Fruit fly (Drosophila melanogaster): ENCODE measurements around the gene Tsf2.

The Tsf2 gene

dm6 chr3L:12533392-12534070 lies at the start of gene Tsf2, which contains the start of gene CG34242:
Tsf2 (minus strand) TSS chr3L:12533724.
CG34242 (plus strand) TSS chr3L:12533996.
- no peak for TF ChIP-seq CG8478 (optimal IDR thresholded peaks at IDR 0.05)
- TF ChIP-seq pan (optimal IDR thresholded peaks at IDR 0.05), result no peak
- TF ChIP-seq usp (GFP tag; optimal IDR thresholded peaks at IDR 0.05), result no peak
- no peak for TF ChIP-seq Dll (optimal IDR thresholded peaks at IDR 0.05)
- no peak for TF ChIP-seq EcR (GFP tag; optimal IDR thresholded peaks at IDR 0.05)
- TF ChIP-seq psq (optimal IDR thresholded peaks at IDR 0.05), result no peak

DNA sequence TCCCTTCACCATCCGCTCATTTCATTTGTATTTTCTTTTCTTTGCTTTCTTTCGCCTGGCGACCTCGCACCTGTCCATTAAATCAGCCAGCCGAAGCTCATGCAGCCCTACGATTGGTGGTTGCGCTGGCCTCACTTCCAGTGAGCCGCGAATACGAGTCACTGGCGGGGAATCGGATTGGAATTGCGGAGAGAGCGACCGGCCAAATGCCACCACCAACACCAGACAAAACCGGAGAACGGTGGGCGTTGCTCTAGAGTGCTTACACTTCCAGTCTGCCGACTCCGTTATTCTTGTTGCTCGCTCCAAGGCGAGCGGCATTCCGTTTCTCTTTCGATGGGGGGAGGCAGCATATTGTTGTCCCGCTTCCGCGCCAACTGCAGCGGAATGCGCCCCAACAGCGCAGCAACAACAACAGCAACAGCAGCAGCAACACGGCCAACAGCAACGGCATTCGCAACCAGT lies 46.7 kb upstream of the Tsf2 start, which contains the start of gene ara:
Gene ara, plus strand, starts transcription at position 461 of the 465 bp plus-strand sequence.
- TF ChIP-seq Dll (optimal IDR thresholded peaks at IDR 0.05) (no peak), CG8478 (optimal IDR thresholded peaks at IDR 0.05) (peak; percentile 36)

- TF ChIP-seq EcR (GFP tag; optimal IDR thresholded peaks at IDR 0.05) (no peak), CG8478 (optimal IDR thresholded peaks at IDR 0.05) (no peak), usp (GFP tag; optimal IDR thresholded peaks at IDR 0.05) (no peak), Dll (optimal IDR thresholded peaks at IDR 0.05) (no peak), pan (optimal IDR thresholded peaks at IDR 0.05) (no peak), psq (optimal IDR thresholded peaks at IDR 0.05) (no peak)
Measured at dm6 chr3L:12574867-12575266, 41.3 kb upstream of the Tsf2 start.

DNA sequence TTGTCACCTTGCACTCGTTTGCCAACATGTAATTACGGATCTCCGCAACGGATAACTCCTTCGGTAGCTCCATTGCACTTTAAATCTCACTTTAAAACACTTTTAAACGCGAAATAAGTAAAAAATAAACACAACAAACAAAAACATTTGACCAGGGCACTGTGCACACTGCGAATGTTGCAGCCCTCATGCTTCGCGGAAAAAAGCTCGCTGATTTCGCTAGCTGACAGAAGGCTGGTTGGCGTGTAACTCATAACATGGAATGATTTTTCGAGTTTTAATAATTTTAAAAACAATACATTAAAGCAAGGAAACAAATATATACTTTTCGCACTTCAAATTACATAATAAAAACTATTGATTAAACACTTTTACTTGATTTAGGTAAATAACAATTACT lies 38.8 kb upstream of the Tsf2 start, which contains the start of gene sowah:
Gene sowah, minus strand, starts transcription at position 177 of the 400 bp plus-strand sequence.
- TF ChIP-seq usp (GFP tag; optimal IDR thresholded peaks at IDR 0.05), result no peak
- TF ChIP-seq EcR (GFP tag; optimal IDR thresholded peaks at IDR 0.05), result no peak
- TF ChIP-seq pan (optimal IDR thresholded peaks at IDR 0.05), result no peak
- TF ChIP-seq psq (optimal IDR thresholded peaks at IDR 0.05), result no peak
- no peak for TF ChIP-seq CG8478 (optimal IDR thresholded peaks at IDR 0.05)
- TF ChIP-seq Dll (optimal IDR thresholded peaks at IDR 0.05), result no peak

- TF ChIP-seq EcR (GFP tag; optimal IDR thresholded peaks at IDR 0.05) (no peak), pan (optimal IDR thresholded peaks at IDR 0.05) (no peak), psq (optimal IDR thresholded peaks at IDR 0.05) (no peak), usp (GFP tag; optimal IDR thresholded peaks at IDR 0.05) (no peak), CG8478 (optimal IDR thresholded peaks at IDR 0.05) (no peak), Dll (optimal IDR thresholded peaks at IDR 0.05) (no peak)
Measured at dm6 chr3L:12566065-12566730, 32.7 kb upstream of the Tsf2 start.

DNA sequence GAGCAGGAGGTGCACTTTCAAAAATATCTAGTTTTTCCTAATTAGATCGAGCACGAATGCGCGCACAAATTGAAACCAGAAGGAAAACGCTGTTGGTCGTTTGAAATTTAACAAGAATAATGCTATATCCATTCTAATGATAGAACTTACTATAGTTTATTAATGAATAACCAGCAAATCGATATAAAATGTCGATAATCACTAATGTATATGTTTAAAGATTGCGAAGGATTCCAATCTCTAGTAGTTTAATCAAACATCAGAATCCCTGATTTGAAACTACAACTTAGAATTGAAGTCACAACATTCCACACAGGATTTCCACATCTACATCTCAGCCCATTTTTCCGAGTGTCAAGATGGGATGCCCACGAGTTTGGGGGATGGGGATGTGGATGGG lies 31.9 kb upstream of the Tsf2 start:
- TF ChIP-seq CG8478 (optimal IDR thresholded peaks at IDR 0.05) (no peak), EcR (GFP tag; optimal IDR thresholded peaks at IDR 0.05) (no peak), Dll (optimal IDR thresholded peaks at IDR 0.05) (no peak), psq (optimal IDR thresholded peaks at IDR 0.05) (no peak), pan (optimal IDR thresholded peaks at IDR 0.05) (no peak), usp (GFP tag; optimal IDR thresholded peaks at IDR 0.05) (no peak)

- TF ChIP-seq pan (optimal IDR thresholded peaks at IDR 0.05) (no peak), EcR (GFP tag; optimal IDR thresholded peaks at IDR 0.05) (no peak), usp (GFP tag; optimal IDR thresholded peaks at IDR 0.05) (no peak), CG8478 (optimal IDR thresholded peaks at IDR 0.05) (no peak), Dll (optimal IDR thresholded peaks at IDR 0.05) (no peak), psq (optimal IDR thresholded peaks at IDR 0.05) (no peak)
Measured at dm6 chr3L:12564979-12565378, 31.5 kb upstream of the Tsf2 start.

- no peak for TF ChIP-seq Dll (optimal IDR thresholded peaks at IDR 0.05)
- TF ChIP-seq CG8478 (optimal IDR thresholded peaks at IDR 0.05), result no peak
Measured at dm6 chr3L:12564284-12564683, 30.8 kb upstream of the Tsf2 start.

- TF ChIP-seq pan (optimal IDR thresholded peaks at IDR 0.05) (no peak), CG8478 (optimal IDR thresholded peaks at IDR 0.05) (no peak), EcR (GFP tag; optimal IDR thresholded peaks at IDR 0.05) (no peak), Dll (optimal IDR thresholded peaks at IDR 0.05) (no peak), usp (GFP tag; optimal IDR thresholded peaks at IDR 0.05) (no peak), psq (optimal IDR thresholded peaks at IDR 0.05) (no peak)
Measured at dm6 chr3L:12559273-12559672, 25.7 kb upstream of the Tsf2 start.

DNA sequence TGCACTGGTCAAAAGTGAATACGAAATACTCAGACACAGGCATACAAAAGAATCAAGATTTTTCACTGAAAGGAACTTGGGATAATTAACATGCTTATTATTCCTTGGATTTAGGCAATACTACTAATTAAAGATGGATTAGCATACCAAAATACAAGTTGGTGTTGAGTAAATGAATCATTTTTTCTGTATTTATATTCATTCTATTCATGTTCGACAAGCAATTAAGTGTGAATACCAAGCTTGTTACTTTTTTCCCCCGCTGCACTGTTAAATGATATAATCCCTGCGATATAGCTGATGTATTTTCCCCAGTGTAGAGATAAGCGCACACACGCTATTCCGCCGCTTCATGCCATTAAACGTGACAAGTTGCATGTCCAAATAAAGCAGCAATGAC lies 24.2 kb upstream of the Tsf2 start:
- TF ChIP-seq psq (optimal IDR thresholded peaks at IDR 0.05) (no peak), Dll (optimal IDR thresholded peaks at IDR 0.05) (no peak), usp (GFP tag; optimal IDR thresholded peaks at IDR 0.05) (no peak), pan (optimal IDR thresholded peaks at IDR 0.05) (no peak), CG8478 (optimal IDR thresholded peaks at IDR 0.05) (no peak), EcR (GFP tag; optimal IDR thresholded peaks at IDR 0.05) (no peak)

dm6 chr3L:12551671-12552070 lies 18.1 kb upstream of the Tsf2 start:
- TF ChIP-seq psq (optimal IDR thresholded peaks at IDR 0.05), result no peak
- no peak for TF ChIP-seq EcR (GFP tag; optimal IDR thresholded peaks at IDR 0.05)
- TF ChIP-seq Dll (optimal IDR thresholded peaks at IDR 0.05), result no peak
- no peak for TF ChIP-seq CG8478 (optimal IDR thresholded peaks at IDR 0.05)
- TF ChIP-seq usp (GFP tag; optimal IDR thresholded peaks at IDR 0.05), result no peak
- no peak for TF ChIP-seq pan (optimal IDR thresholded peaks at IDR 0.05)

dm6 chr3L:12549471-12549870 lies 15.9 kb upstream of the Tsf2 start:
- TF ChIP-seq psq (optimal IDR thresholded peaks at IDR 0.05) (no peak), pan (optimal IDR thresholded peaks at IDR 0.05) (no peak), CG8478 (optimal IDR thresholded peaks at IDR 0.05) (no peak), usp (GFP tag; optimal IDR thresholded peaks at IDR 0.05) (no peak), EcR (GFP tag; optimal IDR thresholded peaks at IDR 0.05) (no peak), Dll (optimal IDR thresholded peaks at IDR 0.05) (no peak)

All from whole organism.